Worm (Caenorhabditis elegans): Measurements from ENCODE around the gene cpna-5.

cpna-5 gene

DNA sequence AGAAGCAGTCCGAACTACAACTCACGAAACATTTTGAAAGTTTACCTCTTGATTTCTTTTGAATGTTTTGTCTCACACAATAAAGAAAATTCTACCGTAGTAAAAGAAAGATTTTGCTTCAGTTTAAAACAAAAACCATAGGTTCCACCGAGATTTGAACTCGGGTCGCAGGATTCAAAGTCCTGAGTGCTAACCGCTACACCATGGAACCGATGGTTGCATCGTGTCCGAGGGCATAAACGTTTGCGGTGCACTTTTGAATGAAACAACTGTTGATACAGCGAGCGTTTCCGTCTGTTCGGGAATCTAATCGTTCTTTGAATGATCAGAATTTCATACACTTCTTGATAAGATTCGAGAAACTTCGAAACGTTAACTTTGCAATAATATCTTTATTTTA lies 38.4 kb upstream of the cpna-5 start (continued):
- TF ChIP-seq ceh-28 (tag; optimal IDR thresholded peaks at IDR 0.05) (no peak), nhr-111 (GFP tag; optimal IDR thresholded peaks at IDR 0.05) (peak; percentile 41), gei-8 (GFP tag; optimal IDR thresholded peaks at IDR 0.05) (peak; percentile 5), F26F4.8 (GFP tag; conservative IDR thresholded peaks at IDR 0.05) (no peak), zfp-2 (tag; optimal IDR thresholded peaks at IDR 0.05) (no peak), madf-9 (GFP tag; conservative IDR thresholded peaks at IDR 0.05) (peak; percentile 36; the same call in 1 of the 2 replicates), nhr-41 (GFP tag; IDR thresholded peaks at IDR 0.05) (no peak), vab-7 (GFP tag; IDR thresholded peaks at IDR 0.05) (peak; percentile 31; the same call in 1 of the 2 replicates), F44E2.7 (GFP tag; IDR thresholded peaks at IDR 0.05) (no peak), ceh-20 (GFP tag; IDR thresholded peaks at IDR 0.05) (no peak), nhr-42 (GFP tag; IDR thresholded peaks at IDR 0.05) (no peak), R02D3.7 (tag; optimal IDR thresholded peaks at IDR 0.05) (no peak), F37D6.2 (tag; optimal IDR thresholded peaks at IDR 0.05) (no peak), zip-11 (GFP tag; IDR thresholded peaks at IDR 0.05) (no peak)

DNA sequence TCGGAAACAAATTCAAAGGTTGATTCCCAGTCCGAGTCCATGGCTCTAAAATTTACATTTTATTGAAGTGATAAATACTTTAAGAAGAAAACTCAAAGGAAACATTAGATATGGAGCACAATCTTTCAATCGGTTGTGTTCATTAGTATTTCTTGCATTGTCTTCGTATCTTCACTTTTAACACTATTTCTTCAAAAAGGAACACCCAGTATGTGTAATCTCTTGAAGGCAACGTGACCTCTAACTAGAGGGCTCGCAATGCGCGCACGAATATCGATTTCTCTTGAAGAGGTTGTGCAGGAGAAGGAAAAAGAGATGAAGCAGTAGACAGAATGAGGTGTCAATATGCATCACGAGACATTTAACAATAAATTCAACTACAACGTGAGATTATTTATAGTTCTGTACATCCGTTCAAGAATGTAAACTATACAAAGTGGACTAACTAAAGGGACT lies 36.8 kb upstream of the cpna-5 start, which contains the start of the genes B0228.6 and B0228.1:
Gene B0228.6, minus strand, starts transcription at position 51 of the 456 bp plus-strand sequence.
Gene B0228.1, plus strand, starts transcription at position 228 of the 456 bp plus-strand sequence.
- TF ChIP-seq mdl-1 (tag; optimal IDR thresholded peaks at IDR 0.05) = peak in 1 of 2 experiments; percentile 6
- no peak for TF ChIP-seq ces-1 (GFP tag; optimal IDR thresholded peaks at IDR 0.05)
- TF ChIP-seq ctbp-1 (GFP tag; IDR thresholded peaks at IDR 0.05) = 0 out of 2 replicates have a peak, but pooled peaks have one; percentile 24

DNA sequence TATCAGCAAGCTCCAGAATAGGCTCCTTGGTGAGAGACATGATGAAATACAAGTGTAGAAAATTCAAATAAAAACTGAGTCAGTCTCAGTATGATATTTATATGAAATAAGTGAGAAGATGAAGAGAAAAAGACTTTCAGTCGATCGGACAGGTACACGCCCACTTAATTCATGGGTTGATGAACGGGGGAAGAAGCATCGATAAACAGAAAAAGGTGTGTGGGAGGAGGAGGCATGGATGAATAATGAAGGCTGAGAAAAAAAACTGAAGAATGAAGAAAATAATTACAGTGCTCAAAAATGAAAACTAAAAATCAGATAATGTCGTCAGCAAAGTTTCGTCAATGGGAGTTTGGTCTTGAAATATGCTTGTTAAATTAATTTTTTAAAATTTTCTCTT lies 35.1 kb upstream of the cpna-5 start, which contains the start of gene trx-1:
Gene trx-1, minus strand, starts transcription at position 101 of the 400 bp plus-strand sequence.
- TF ChIP-seq nhr-25 (tag; optimal IDR thresholded peaks at IDR 0.05; ENCODE audit: borderline replicate concordance, insufficient read depth) (no peak), nhr-111 (GFP tag; optimal IDR thresholded peaks at IDR 0.05) (no peak), madf-5 (GFP tag; IDR thresholded peaks at IDR 0.05) (no peak), egl-27 (tag; optimal IDR thresholded peaks at IDR 0.05) (no peak), ceh-32 (tag; optimal IDR thresholded peaks at IDR 0.05; ENCODE audit: poor library complexity) (no peak), fkh-10 (GFP tag; optimal IDR thresholded peaks at IDR 0.05) (no peak), T20F7.1 (GFP tag; optimal IDR thresholded peaks at IDR 0.05) (no peak), ctbp-1 (GFP tag; IDR thresholded peaks at IDR 0.05) (no peak), ceh-20 (GFP tag; IDR thresholded peaks at IDR 0.05) (no peak)

DNA sequence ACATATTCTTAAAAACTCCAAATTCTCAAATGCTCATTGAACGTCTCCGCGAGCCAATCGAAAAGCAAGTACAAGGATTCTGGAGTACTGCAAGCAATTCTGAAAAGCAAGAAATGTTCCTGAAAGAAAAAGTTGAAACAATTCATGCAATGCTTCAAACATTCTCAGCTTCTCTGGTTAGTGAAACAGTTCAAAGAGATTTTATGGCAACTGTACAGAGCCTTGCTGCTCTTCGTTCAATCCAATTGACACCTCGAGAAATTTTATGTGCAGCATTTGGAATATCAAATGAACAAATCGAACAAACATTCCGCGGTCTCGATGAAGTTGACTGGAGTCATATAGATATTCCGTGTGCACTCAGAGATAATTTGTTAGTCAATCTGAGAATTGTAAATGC lies 18.3 kb upstream of the cpna-5 start:
- TF ChIP-seq ama-1 (optimal IDR thresholded peaks at IDR 0.05) (no peak), unc-62 (GFP tag; optimal IDR thresholded peaks at IDR 0.05 in 1 of 2) (peak in 1 of 2 experiments; percentile 95), unc-62 (tag; optimal IDR thresholded peaks at IDR 0.05) (no peak), F26F4.8 (GFP tag; conservative IDR thresholded peaks at IDR 0.05) (no peak), Y48G9A.11 (GFP tag; IDR thresholded peaks at IDR 0.05) (no peak)

DNA sequence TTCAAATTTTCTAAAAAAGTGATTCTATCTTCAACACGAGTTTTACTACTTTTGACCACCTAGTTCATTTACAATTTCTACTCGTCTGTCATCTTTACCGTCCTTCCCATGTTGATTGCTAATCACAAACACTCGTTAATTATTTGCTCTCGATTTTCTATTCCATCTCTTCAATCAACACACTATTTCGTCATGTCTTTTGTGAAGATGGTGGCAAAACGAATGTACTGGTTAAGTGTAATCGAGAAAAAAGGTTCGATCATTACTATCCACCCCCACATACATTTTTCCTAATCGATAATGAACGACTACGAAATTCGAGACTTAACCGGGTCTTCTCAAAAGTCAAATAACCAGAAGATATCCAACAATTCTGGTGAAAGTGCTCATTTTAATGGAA lies 6.2 kb upstream of the cpna-5 start, which contains the start of gene cpna-2:
Gene cpna-2, plus strand, starts transcription at position 301 of the 400 bp plus-strand sequence.
- no peak for TF ChIP-seq daf-19 (GFP tag; conservative IDR thresholded peaks at IDR 0.05)
- no peak for TF ChIP-seq egl-27 (tag; optimal IDR thresholded peaks at IDR 0.05)

DNA sequence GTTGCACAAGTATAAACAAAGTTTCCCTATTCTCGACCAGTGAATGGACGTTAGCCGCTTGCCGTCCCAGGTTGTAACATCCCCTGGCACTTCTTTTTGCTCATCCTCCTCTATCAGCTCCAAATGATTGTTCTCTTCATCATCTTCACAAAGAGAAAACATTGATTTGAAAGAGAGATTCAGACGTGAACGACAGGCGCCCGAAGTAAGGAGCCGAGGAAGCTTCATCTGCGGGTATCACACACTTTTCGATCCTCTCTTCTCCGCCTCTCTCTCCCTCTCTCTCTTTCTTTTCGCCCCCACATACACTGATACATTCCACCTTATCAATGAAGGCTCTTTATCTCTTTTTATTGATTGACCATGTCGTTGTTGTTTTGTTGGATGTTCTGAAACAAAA lies 4.4 kb upstream of the cpna-5 start:
- TF ChIP-seq zfp-2 (tag; optimal IDR thresholded peaks at IDR 0.05) (no peak), daf-16 (GFP tag; optimal IDR thresholded peaks at IDR 0.05) (peak in 1 of 2 experiments; percentile 20), daf-16 (tag; optimal IDR thresholded peaks at IDR 0.05) (no peak), nhr-11 (tag; optimal IDR thresholded peaks at IDR 0.05) (peak; percentile 12), zip-2 (tag; optimal IDR thresholded peaks at IDR 0.05) (no peak), hlh-11 (tag; optimal IDR thresholded peaks at IDR 0.05) (peak; percentile 31)
